Fruit fly (Drosophila melanogaster) whole organism: ENCODE measurements around the gene Pop2.

Experiments used
- CG8478 ChIP-seq: fragments of >200 bp; optimal IDR thresholded peaks from 2 replicates; lab custom pipeline; 2018; ENCODE audit warnings: inconsistent platforms
- Dll ChIP-seq: fragments of >200 bp; optimal IDR thresholded peaks from 2 replicates; lab custom pipeline; 2017
- EcR ChIP-seq, 2 experiments: fragments of >200 bp; optimal IDR thresholded peaks; 2 replicates each; lab custom pipeline; 2017; ENCODE audit warnings: missing biosample characterization in 2 of 2, missing genetic modification characterization in 2 of 2, missing genetic modification reagents in 2 of 2
- pan ChIP-seq: fragments of >200 bp; optimal IDR thresholded peaks from 2 replicates; lab custom pipeline; 2017
- psq ChIP-seq: fragments of >200 bp; optimal IDR thresholded peaks from 2 replicates; lab custom pipeline; 2017
- usp ChIP-seq: fragments of >200 bp; optimal IDR thresholded peaks from 2 replicates; lab custom pipeline; 2017; ENCODE audit warnings: missing biosample characterization, missing genetic modification characterization, mixed read lengths

Gene Pop2

dm6 chr3L:11953783-11954182 lies 48.9 kb downstream of the Pop2 start, which contains the start of gene CG7248:
CG7248 (plus strand) TSS chr3L:11954083.
- TF ChIP-seq Dll (lab: Kevin White, UChicago), result no peak
- no peak for TF ChIP-seq psq
- TF ChIP-seq CG8478 (lab: Kevin White, UChicago), result no peak
- TF ChIP-seq usp (GFP tag; lab: Kevin White, UChicago), result no peak
- TF ChIP-seq pan (lab: Kevin White, UChicago), result no peak
- TF ChIP-seq EcR (GFP tag; optimal IDR thresholded peaks at IDR 0.05; lab: Kevin White, UChicago), result no peak

- no peak for TF ChIP-seq psq
- TF ChIP-seq usp (GFP tag; lab: Kevin White, UChicago), result no peak
- TF ChIP-seq Dll (lab: Kevin White, UChicago), result no peak
- no peak for TF ChIP-seq EcR (GFP tag; optimal IDR thresholded peaks at IDR 0.05; lab: Kevin White, UChicago)
- TF ChIP-seq pan (lab: Kevin White, UChicago), result no peak
- no peak for TF ChIP-seq CG8478 (lab: Kevin White, UChicago)
Observed at dm6 chr3L:11953217-11953616, 49.5 kb downstream of the Pop2 start, which contains the start of gene obst-G. obst-G (minus strand) TSS chr3L:11953317.

- TF ChIP-seq usp (GFP tag; lab: Kevin White, UChicago) (no peak), Dll (lab: Kevin White, UChicago) (no peak), CG8478 (lab: Kevin White, UChicago) (no peak), pan (lab: Kevin White, UChicago) (no peak), psq (no peak), EcR (GFP tag; optimal IDR thresholded peaks at IDR 0.05; lab: Kevin White, UChicago) (no peak)
Observed at dm6 chr3L:11949539-11949938, 53.2 kb downstream of the Pop2 start, which contains the start of gene CG17826. CG17826 (plus strand) TSS chr3L:11949839.
